Worm (Caenorhabditis elegans) whole organism, L1 larva: ENCODE data around the gene B0294.3.

Experiments
- C04F5.9 ChIP-seq: sonication (generic microtip); optimal IDR thresholded peaks from 2 replicates; lab custom pipeline; 2016; ENCODE audit warnings: missing genetic modification characterization, missing compliant biosample characterization
- C16A3.4 ChIP-seq: fragments of 150-350 bp; optimal IDR thresholded peaks from 2 replicates; lab custom pipeline; 2014; ENCODE audit warnings: missing biosample characterization, missing genetic modification characterization
- C34B4.2 ChIP-seq: sonication (generic microtip); optimal IDR thresholded peaks from 2 replicates; lab custom pipeline; 2017; ENCODE audit warnings: mild to moderate bottlenecking, missing genetic modification characterization, missing compliant biosample characterization
- F16B12.6 ChIP-seq: fragments of 150-350 bp; optimal IDR thresholded peaks from 2 replicates; lab custom pipeline; 2014; ENCODE audit warnings: missing biosample characterization, missing genetic modification characterization
- aha-1 ChIP-seq: fragments of 150-350 bp; optimal IDR thresholded peaks from 2 replicates; lab custom pipeline; 2014; ENCODE audit warnings: missing biosample characterization, missing genetic modification characterization
- aly-2 ChIP-seq: fragments of 150-350 bp; optimal IDR thresholded peaks from 2 replicates; lab custom pipeline; 2014; ENCODE audit warnings: missing biosample characterization, missing genetic modification characterization
- ama-1 ChIP-seq: fragments of 150-350 bp; optimal IDR thresholded peaks from 2 replicates; lab custom pipeline; 2014
- blmp-1 ChIP-seq: fragments of 150-350 bp; optimal IDR thresholded peaks from 2 replicates; lab custom pipeline; 2014; ENCODE audit warnings: missing biosample characterization, missing genetic modification characterization
- ceh-63 ChIP-seq: fragments of 200-800 bp; sonication (Bioruptor generic); optimal IDR thresholded peaks from 2 replicates; lab custom pipeline; 2018; ENCODE audit warnings: mild to moderate bottlenecking, missing genetic modification characterization, missing compliant biosample characterization
- ceh-82 ChIP-seq, 3 experiments: fragments of 150-350 bp in 1 of 3; sonication (generic microtip) in 2 of 3; optimal IDR thresholded peaks; 2 replicates each; lab custom pipeline; 2014 to 2017; ENCODE audit warnings: missing biosample characterization in 3 of 3, missing genetic modification characterization in 3 of 3
- ceh-88 ChIP-seq: fragments of 200-800 bp; sonication (Bioruptor generic); IDR thresholded peaks from 2 replicates; pipeline ENCODE4 v1.3.6; 2022; ENCODE audit warnings: missing genetic modification characterization, missing compliant biosample characterization
- ceh-90 ChIP-seq: sonication (generic microtip); optimal IDR thresholded peaks from 2 replicates; lab custom pipeline; 2016; ENCODE audit warnings: missing genetic modification characterization, missing compliant biosample characterization
- ces-1 ChIP-seq: fragments of 150-350 bp; optimal IDR thresholded peaks from 2 replicates; lab custom pipeline; 2014; ENCODE audit warnings: missing biosample characterization, missing genetic modification reagents, missing genetic modification characterization
- dsc-1 ChIP-seq: sonication (generic microtip); optimal IDR thresholded peaks from 2 replicates; lab custom pipeline; 2016; ENCODE audit warnings: mild to moderate bottlenecking, missing genetic modification characterization, missing compliant biosample characterization
- efl-1 ChIP-seq, 4 experiments: fragments of 150-350 bp; optimal IDR thresholded peaks in 3 of 4; peaks in 1 of 4; 1 replicate in 1 of 4; 2 replicates in 3 of 4; lab custom pipeline; 2014; ENCODE audit warnings: missing biosample characterization in 2 of 4, missing genetic modification characterization in 2 of 4, missing genetic modification reagents in 2 of 4
- efl-3 ChIP-seq: fragments of 200-800 bp; sonication (Bioruptor generic); optimal IDR thresholded peaks from 2 replicates; lab custom pipeline; 2018; ENCODE audit warnings: mild to moderate bottlenecking, missing genetic modification characterization, missing compliant biosample characterization
- egl-13 ChIP-seq: sonication (generic microtip); optimal IDR thresholded peaks from 2 replicates; lab custom pipeline; 2016; ENCODE audit warnings: missing genotype, missing genetic modification reagents, missing genetic modification characterization, missing compliant biosample characterization
- elt-2 ChIP-seq: sonication (generic microtip); optimal IDR thresholded peaks from 2 replicates; lab custom pipeline; 2016; ENCODE audit warnings: missing genetic modification characterization, mild to moderate bottlenecking, inconsistent platforms, missing compliant biosample characterization, missing genetic modification reagents
- elt-3 ChIP-seq, 6 experiments: fragments of 150-350 bp in 1 of 6; sonication (generic microtip); optimal IDR thresholded peaks; 2 replicates each; lab custom pipeline; 2017 to 2018; ENCODE audit warnings: missing biosample characterization in 6 of 6, missing genetic modification characterization in 6 of 6, inconsistent platforms in 1 of 6
- ets-5 ChIP-seq: fragments of 200-800 bp; sonication (Bioruptor generic); IDR thresholded peaks from 2 replicates; pipeline ENCODE4 v1.3.6; 2022; ENCODE audit warnings: missing genetic modification characterization, missing compliant biosample characterization
- fkh-10 ChIP-seq: sonication (generic microtip); optimal IDR thresholded peaks from 2 replicates; lab custom pipeline; 2017; ENCODE audit warnings: missing biosample characterization, missing genetic modification reagents, missing genetic modification characterization
- fkh-4 ChIP-seq: sonication (generic microtip); optimal IDR thresholded peaks from 2 replicates; lab custom pipeline; 2016; ENCODE audit warnings: missing compliant biosample characterization, missing genetic modification characterization, borderline replicate concordance
- fkh-8 ChIP-seq: sonication (generic microtip); optimal IDR thresholded peaks from 2 replicates; lab custom pipeline; 2016; ENCODE audit warnings: mild to moderate bottlenecking, missing genetic modification characterization, missing compliant biosample characterization
- fos-1 ChIP-seq: fragments of 150-350 bp; optimal IDR thresholded peaks from 2 replicates; lab custom pipeline; 2014; ENCODE audit warnings: missing biosample characterization, missing genetic modification characterization
- grh-1 ChIP-seq: fragments of 200-800 bp; sonication (Bioruptor generic); IDR thresholded peaks from 2 replicates; pipeline ENCODE4 v1.3.6; 2022; ENCODE audit warnings: missing genetic modification reagents, missing genetic modification characterization, missing compliant biosample characterization
- hpl-2 ChIP-seq: fragments of 150-350 bp; optimal IDR thresholded peaks from 2 replicates; lab custom pipeline; 2014; ENCODE audit warnings: missing biosample characterization, missing genetic modification reagents, missing genetic modification characterization
- irx-1 ChIP-seq: sonication (generic microtip); optimal IDR thresholded peaks from 2 replicates; lab custom pipeline; 2016; ENCODE audit warnings: missing genetic modification characterization, missing compliant biosample characterization
- isw-1 ChIP-seq: fragments of 200-800 bp; sonication (Bioruptor generic); IDR thresholded peaks from 2 replicates; pipeline ENCODE4 v1.3.6; 2022; ENCODE audit warnings: missing genetic modification characterization, missing compliant biosample characterization
- lin-14 ChIP-seq: fragments of 200-800 bp; sonication (Bioruptor generic); optimal IDR thresholded peaks from 2 replicates; lab custom pipeline; 2018; ENCODE audit warnings: mild to moderate bottlenecking, missing genetic modification characterization, moderate library complexity, missing compliant biosample characterization
- lin-15B ChIP-seq: fragments of 150-350 bp; sonication (generic microtip); optimal IDR thresholded peaks from 3 replicates; lab custom pipeline; 2014; ENCODE audit warnings: missing biosample characterization, missing genetic modification characterization
- lin-35 ChIP-seq, 2 experiments: fragments of 150-350 bp; optimal IDR thresholded peaks; 2 replicates each; lab custom pipeline; 2014; ENCODE audit warnings: missing biosample characterization in 2 of 2, missing genetic modification characterization in 2 of 2, missing genetic modification reagents in 2 of 2
- lin-39 ChIP-seq: fragments of 150-350 bp; optimal IDR thresholded peaks from 2 replicates; lab custom pipeline; 2014; ENCODE audit warnings: missing biosample characterization, missing genetic modification reagents, missing genetic modification characterization
- lir-3 ChIP-seq: sonication (generic microtip); optimal IDR thresholded peaks from 2 replicates; lab custom pipeline; 2016; ENCODE audit warnings: mild to moderate bottlenecking, missing genetic modification characterization, moderate library complexity, missing compliant biosample characterization; ENCODE audit not compliant: poor library complexity
- lsy-2 ChIP-seq, 2 experiments: fragments of 150-350 bp; optimal IDR thresholded peaks; 2 replicates each; lab custom pipeline; 2014; ENCODE audit warnings: missing biosample characterization in 2 of 2, missing genetic modification characterization in 2 of 2
- mab-9 ChIP-seq: fragments of 200-800 bp; sonication (Bioruptor generic); IDR thresholded peaks from 2 replicates; pipeline ENCODE4 v1.3.6; 2022; ENCODE audit warnings: missing genetic modification reagents, missing genetic modification characterization, missing compliant biosample characterization
- mep-1 ChIP-seq: fragments of 150-350 bp; optimal IDR thresholded peaks from 2 replicates; lab custom pipeline; 2014; ENCODE audit warnings: missing biosample characterization, missing genetic modification characterization
- nhr-237 ChIP-seq: fragments of 150-350 bp; optimal IDR thresholded peaks from 2 replicates; lab custom pipeline; 2014; ENCODE audit warnings: missing biosample characterization, missing genetic modification characterization
- nhr-47 ChIP-seq: sonication (generic microtip); optimal IDR thresholded peaks from 2 replicates; lab custom pipeline; 2016; ENCODE audit warnings: mild to moderate bottlenecking, missing genetic modification characterization, moderate library complexity, missing compliant biosample characterization
- nhr-76 ChIP-seq: sonication (generic microtip); optimal IDR thresholded peaks from 2 replicates; lab custom pipeline; 2017; ENCODE audit warnings: missing biosample characterization, missing genetic modification characterization
- nhr-77 ChIP-seq: fragments of 150-350 bp; optimal IDR thresholded peaks from 2 replicates; lab custom pipeline; 2014; ENCODE audit warnings: missing biosample characterization, missing genetic modification characterization
- nhr-85 ChIP-seq: sonication (generic microtip); peaks from one replicate; lab custom pipeline; 2016; ENCODE audit warnings: missing genetic modification characterization, inconsistent platforms, missing compliant biosample characterization
- nhr-90 ChIP-seq: sonication (generic microtip); optimal IDR thresholded peaks from 2 replicates; lab custom pipeline; 2016; ENCODE audit warnings: mild to moderate bottlenecking, missing genetic modification characterization, missing compliant biosample characterization; ENCODE audit not compliant: poor library complexity
- pqm-1 ChIP-seq: sonication (generic microtip); optimal IDR thresholded peaks from 3 replicates; lab custom pipeline; 2017; ENCODE audit warnings: missing biosample characterization, missing genetic modification characterization
- rnt-1 ChIP-seq: sonication (generic microtip); optimal IDR thresholded peaks from 2 replicates; lab custom pipeline; 2016; ENCODE audit warnings: mild to moderate bottlenecking, missing genetic modification characterization, moderate library complexity, missing compliant biosample characterization
- skn-1 ChIP-seq: fragments of 150-350 bp; optimal IDR thresholded peaks from 2 replicates; lab custom pipeline; 2014; ENCODE audit warnings: missing biosample characterization, missing genetic modification characterization
- snpc-4 ChIP-seq: fragments of 150-350 bp; optimal IDR thresholded peaks from 2 replicates; lab custom pipeline; 2014; ENCODE audit warnings: missing biosample characterization, missing genetic modification characterization
- sptf-1 ChIP-seq: fragments of 150-350 bp; optimal IDR thresholded peaks from 2 replicates; lab custom pipeline; 2014; ENCODE audit warnings: missing biosample characterization, missing genetic modification characterization
- swsn-7 ChIP-seq: sonication (generic microtip); optimal IDR thresholded peaks from 2 replicates; lab custom pipeline; 2016; ENCODE audit warnings: missing genetic modification characterization, missing compliant biosample characterization
- tbx-2 ChIP-seq: sonication (generic microtip); optimal IDR thresholded peaks from 2 replicates; lab custom pipeline; 2016; ENCODE audit warnings: missing genetic modification characterization, missing compliant biosample characterization
- unc-130 ChIP-seq: fragments of 150-350 bp; optimal IDR thresholded peaks from 2 replicates; lab custom pipeline; 2017; ENCODE audit warnings: missing biosample characterization, missing genetic modification characterization, inconsistent platforms
- vab-15 ChIP-seq: sonication (generic microtip); optimal IDR thresholded peaks from 2 replicates; lab custom pipeline; 2017; ENCODE audit warnings: missing genotype, mild to moderate bottlenecking, missing genetic modification characterization, missing compliant biosample characterization
- zip-4 ChIP-seq: fragments of 200-800 bp; sonication (Bioruptor generic); optimal IDR thresholded peaks from 2 replicates; lab custom pipeline; 2018; ENCODE audit warnings: mild to moderate bottlenecking, missing genetic modification characterization, moderate library complexity, missing compliant biosample characterization
- ztf-11 ChIP-seq, 2 experiments: sonication (generic microtip); optimal IDR thresholded peaks; 2 replicates each; lab custom pipeline; 2016 to 2017; ENCODE audit warnings: missing genetic modification characterization in 2 of 2, missing biosample characterization in 1 of 2, missing compliant biosample characterization in 1 of 2
- ztf-4 ChIP-seq: fragments of 150-350 bp; optimal IDR thresholded peaks from 2 replicates; lab custom pipeline; 2014; ENCODE audit warnings: missing biosample characterization, missing genetic modification characterization

Gene B0294.3

DNA sequence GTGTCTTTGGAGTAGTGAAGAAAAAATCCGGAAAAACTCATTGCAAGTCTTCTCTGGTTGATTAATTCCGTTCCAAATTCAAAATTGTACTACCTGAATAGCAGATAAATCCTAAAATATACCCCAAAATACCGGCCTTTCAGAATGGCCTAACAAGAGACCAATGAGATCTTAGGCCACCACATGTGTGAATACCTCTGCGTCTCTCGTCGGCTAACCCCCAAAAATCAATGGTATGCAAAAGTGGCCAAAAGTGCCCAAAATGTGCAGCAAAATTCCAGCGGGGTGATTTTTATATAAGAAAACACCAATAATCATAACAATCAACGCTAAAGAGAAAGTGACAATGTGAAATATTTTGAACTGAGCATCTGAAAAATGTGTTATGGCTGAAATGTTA, 38.4 kb upstream of the B0294.3 start, which contains the start of gene T26C11.9 (continued):
- TF ChIP-seq fos-1 (no peak), swsn-7 (peak; percentile 11), isw-1 (no peak), sptf-1 (tag; lab: Kevin White, UChicago) (no peak), rnt-1 (tag; lab: Kevin White, UChicago) (peak; percentile 89), fkh-4 (tag; lab: Kevin White, UChicago) (no peak), lin-15B (peak; percentile 59), ztf-11 (tag; optimal IDR thresholded peaks at IDR 0.05; lab: Kevin White, UChicago) (peak in 1 of 2 experiments; percentile 20), ceh-88 (GFP tag; lab: Robert Waterston, UW) (no peak), lin-39 (tag; lab: Kevin White, UChicago) (no peak), zip-4 (no peak), aly-2 (tag; lab: Kevin White, UChicago) (no peak), nhr-237 (tag; lab: Kevin White, UChicago) (no peak), nhr-90 (tag; lab: Kevin White, UChicago) (peak; percentile 31), efl-3 (GFP tag; lab: Kevin White, UChicago) (no peak), skn-1 (peak; percentile 51), hpl-2 (GFP tag; lab: Kevin White, UChicago) (no peak), ama-1 (lab: Kevin White, UChicago) (no peak), efl-1 (optimal IDR thresholded peaks at IDR 0.05; lab: Kevin White, UChicago) (peak; percentile 27 to 34), efl-1 (GFP tag; optimal IDR thresholded peaks at IDR 0.05 in 1 of 2; lab: Kevin White, UChicago) (peak; percentile 36 to 85), lin-35 (GFP tag; optimal IDR thresholded peaks at IDR 0.05; lab: Kevin White, UChicago) (peak; percentile 35 to 40), ceh-63 (GFP tag; lab: Kevin White, UChicago) (no peak), nhr-76 (tag; lab: Kevin White, UChicago) (no peak), aha-1 (tag; lab: Kevin White, UChicago) (no peak), tbx-2 (tag; lab: Kevin White, UChicago) (peak; percentile 43), nhr-47 (tag; lab: Kevin White, UChicago) (peak; percentile 56), lir-3 (peak; percentile 65), ces-1 (GFP tag; lab: Kevin White, UChicago) (no peak), pqm-1 (no peak), elt-2 (tag; lab: Kevin White, UChicago) (no peak), mep-1 (tag; lab: Kevin White, UChicago) (peak; percentile 41), lin-14 (GFP tag; lab: Kevin White, UChicago) (peak; percentile 35), ceh-90 (tag; lab: Kevin White, UChicago) (peak; percentile 67), C34B4.2 (no peak), snpc-4 (no peak), elt-3 (tag; optimal IDR thresholded peaks at IDR 0.05; lab: Kevin White, UChicago) (no peak), ztf-4 (no peak), mab-9 (GFP tag; lab: Robert Waterston, UW) (no peak), nhr-85 (tag; lab: Kevin White, UChicago) (peak; percentile 66), nhr-77 (tag; lab: Kevin White, UChicago) (no peak), dsc-1 (tag; lab: Kevin White, UChicago) (peak; percentile 15), grh-1 (GFP tag; lab: Robert Waterston, UW) (peak; percentile 25; the same call in 1 of the 2 replicates), unc-130 (tag; lab: Kevin White, UChicago) (no peak), C16A3.4 (tag; lab: Kevin White, UChicago) (no peak), irx-1 (tag; lab: Kevin White, UChicago) (peak; percentile 17), ets-5 (GFP tag; lab: Robert Waterston, UW) (no peak), egl-13 (no peak), fkh-10 (GFP tag; lab: Kevin White, UChicago) (no peak), C04F5.9 (tag; lab: Kevin White, UChicago) (no peak), blmp-1 (tag; lab: Kevin White, UChicago) (no peak), lsy-2 (tag; optimal IDR thresholded peaks at IDR 0.05; lab: Kevin White, UChicago) (no peak), vab-15 (tag; lab: Kevin White, UChicago) (peak; percentile 10), F16B12.6 (tag; lab: Kevin White, UChicago) (no peak), ceh-82 (tag; optimal IDR thresholded peaks at IDR 0.05; lab: Kevin White, UChicago) (peak in 2 of 3 experiments; percentile 2 to 21), fkh-8 (tag; lab: Kevin White, UChicago) (peak; percentile 31)
